Fruit fly (Drosophila melanogaster): ENCODE results near the gene Wdr37.

Wdr37 gene

dm6 chr3R:18448059-18448979 is 45.8 kb upstream of the Wdr37 start (continued):
- TF ChIP-seq Adf1 (GFP tag; IDR thresholded peaks at IDR 0.05): peak; percentile 89
- peak; percentile 42 for TF ChIP-seq Fer3 (tag; optimal IDR thresholded peaks at IDR 0.05)
- TF ChIP-seq CG8924 (tag; optimal IDR thresholded peaks at IDR 0.05): no peak
- no peak for TF ChIP-seq CG10366 (GFP tag; IDR thresholded peaks at IDR 0.05)
- no peak for TF ChIP-seq NK7.1 (GFP tag; optimal IDR thresholded peaks at IDR 0.05)
- TF ChIP-seq Kr (GFP tag; optimal IDR thresholded peaks at IDR 0.05): no peak
- no peak for TF ChIP-seq Mad (GFP tag; optimal IDR thresholded peaks at IDR 0.05)
- no peak for TF ChIP-seq dimm (GFP tag; IDR thresholded peaks at IDR 0.05)
- no peak for TF ChIP-seq Chrac-16 (GFP tag; optimal IDR thresholded peaks at IDR 0.05)
- TF ChIP-seq pnt (GFP tag; optimal IDR thresholded peaks at IDR 0.05): no peak
- TF ChIP-seq CG4360 (GFP tag; IDR thresholded peaks at IDR 0.05): no peak
- no peak for TF ChIP-seq MTF-1 (GFP tag; optimal IDR thresholded peaks at IDR 0.05; ENCODE audit: borderline replicate concordance)
- no peak for TF ChIP-seq Asciz (GFP tag; optimal IDR thresholded peaks at IDR 0.05)
- TF ChIP-seq crp (GFP tag; optimal IDR thresholded peaks at IDR 0.05): no peak
- peak; percentile 66 for TF ChIP-seq CG18599 (GFP tag; optimal IDR thresholded peaks at IDR 0.05)
- TF ChIP-seq Hr39 (optimal IDR thresholded peaks at IDR 0.05): no peak
- TF ChIP-seq CG2678 (tag; optimal IDR thresholded peaks at IDR 0.05): peak; percentile 70
- no peak for TF ChIP-seq unc-4 (GFP tag; IDR thresholded peaks at IDR 0.05; ENCODE audit: partially characterized antibody)
- TF ChIP-seq CG10654 (GFP tag; optimal IDR thresholded peaks at IDR 0.05): no peak
- TF ChIP-seq prd (optimal IDR thresholded peaks at IDR 0.05): no peak
- no peak for TF ChIP-seq prd (GFP tag; IDR thresholded peaks at IDR 0.05)
- TF ChIP-seq wdn (GFP tag; IDR thresholded peaks at IDR 0.05): no peak
- TF ChIP-seq Hr3 (GFP tag; optimal IDR thresholded peaks at IDR 0.05): no peak
- TF ChIP-seq Mes4 (GFP tag; optimal IDR thresholded peaks at IDR 0.05): no peak
- peak; percentile 53 for TF ChIP-seq CG10274 (GFP tag; optimal IDR thresholded peaks at IDR 0.05)

- TF ChIP-seq Stat92E (GFP tag; optimal IDR thresholded peaks at IDR 0.05) (no peak), ind (GFP tag; optimal IDR thresholded peaks at IDR 0.05) (no peak), stwl (tag; optimal IDR thresholded peaks at IDR 0.05) (no peak), CG7556 (GFP tag; optimal IDR thresholded peaks at IDR 0.05) (no peak), CG42726 (GFP tag; IDR thresholded peaks at IDR 0.05; ENCODE audit: partially characterized antibody) (0 out of 2 replicates have a peak, but pooled peaks have one; percentile 6), rib (GFP tag; IDR thresholded peaks at IDR 0.05) (peak; percentile 80), ftz-f1 (GFP tag; optimal IDR thresholded peaks at IDR 0.05) (peak; percentile 25), Scr (GFP tag; IDR thresholded peaks at IDR 0.05; ENCODE audit: partially characterized antibody) (0 out of 2 replicates have a peak, but pooled peaks have one; percentile 7), gce (GFP tag; IDR thresholded peaks at IDR 0.05) (no peak), CG3838 (GFP tag; optimal IDR thresholded peaks at IDR 0.05) (no peak), gsb-n (tag; optimal IDR thresholded peaks at IDR 0.05) (no peak), Med (GFP tag) (peak; percentile 34), dm (GFP tag; optimal IDR thresholded peaks at IDR 0.05) (no peak), hb (GFP tag; IDR thresholded peaks at IDR 0.05; ENCODE audit: partially characterized antibody) (no peak), bcd (GFP tag; optimal IDR thresholded peaks at IDR 0.05) (no peak), cwo (GFP tag; optimal IDR thresholded peaks at IDR 0.05) (peak; percentile 65), CG4328 (GFP tag; optimal IDR thresholded peaks at IDR 0.05) (no peak), Opbp (GFP tag; IDR thresholded peaks at IDR 0.05; ENCODE audit: partially characterized antibody) (no peak), Ets65A (GFP tag) (peak; percentile 10), Trl (optimal IDR thresholded peaks at IDR 0.05) (peak in 1 of 2 experiments; percentile 72), Trl (GFP tag; optimal IDR thresholded peaks at IDR 0.05) (no peak), CG7357 (GFP tag; IDR thresholded peaks at IDR 0.05) (no peak), ewg (GFP tag; optimal IDR thresholded peaks at IDR 0.05) (no peak), Doc2 (GFP tag; IDR thresholded peaks at IDR 0.05) (no peak)
Observed at dm6 chr3R:18447146-18447773, 44.7 kb upstream of the Wdr37 start.
